Fruit fly (Drosophila melanogaster) Kc167 (cell line): ENCODE results near the gene CG43796.

ENCODE experiments used
- Myc ChIP-seq: fragments of >200 bp; optimal IDR thresholded peaks from 2 replicates; lab custom pipeline; 2017; ENCODE audit warnings: missing external identifiers
- Sin3A ChIP-seq: fragments of >200 bp; optimal IDR thresholded peaks from 2 replicates; lab custom pipeline; 2018; ENCODE audit warnings: missing external identifiers
- h ChIP-seq: fragments of >200 bp; optimal IDR thresholded peaks from 3 replicates; lab custom pipeline; 2018; ENCODE audit warnings: missing external identifiers
- insv ChIP-seq: fragments of >200 bp; optimal IDR thresholded peaks from 3 replicates; lab custom pipeline; 2018; ENCODE audit warnings: missing external identifiers
- psq ChIP-seq: fragments of >200 bp; optimal IDR thresholded peaks from 2 replicates; lab custom pipeline; 2017; ENCODE audit warnings: missing external identifiers
- ttk ChIP-seq: sonication (Bioruptor generic); optimal IDR thresholded peaks from 2 replicates; lab custom pipeline; 2017; ENCODE audit warnings: missing external identifiers

The CG43796 gene

DNA sequence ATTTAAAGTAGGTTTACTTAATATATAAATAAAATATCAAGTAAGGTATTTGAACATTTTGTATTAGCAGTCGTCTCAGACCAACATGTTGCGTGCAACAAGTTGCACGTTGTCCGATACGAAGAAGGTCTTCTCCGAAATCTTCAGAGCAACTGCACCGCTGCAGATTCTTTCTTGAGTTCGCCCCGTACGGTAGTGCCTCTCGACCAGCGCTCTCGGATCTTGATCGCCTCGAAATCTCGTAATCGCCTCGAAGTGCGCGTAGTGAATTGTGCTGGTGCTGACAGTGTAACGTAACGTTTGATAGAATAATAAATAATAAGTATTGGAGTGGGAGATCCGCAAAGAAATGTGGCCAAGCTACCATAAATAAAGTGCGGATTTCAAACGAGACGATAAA, 15.5 kb upstream of the CG43796 start, which contains the start of gene dachs:
dachs (plus strand) TSS at position 175 of the 400 bp plus-strand sequence.
- no peak for TF ChIP-seq ttk
- TF ChIP-seq Myc = no peak
- no peak for TF ChIP-seq insv (lab: Kevin White, UChicago)
- no peak for TF ChIP-seq Sin3A (lab: Kevin White, UChicago)
- no peak for TF ChIP-seq psq (lab: Kevin White, UChicago)
- no peak for TF ChIP-seq h (lab: Kevin White, UChicago)

dm6 chr2L:8468929-8469681, 13.1 kb upstream of the CG43796 start:
- no peak for TF ChIP-seq h (lab: Kevin White, UChicago)

dm6 chr2L:8471667-8472066, 10.5 kb upstream of the CG43796 start:
- TF ChIP-seq ttk (no peak), Sin3A (lab: Kevin White, UChicago) (no peak), psq (lab: Kevin White, UChicago) (no peak), h (lab: Kevin White, UChicago) (no peak), Myc (no peak)

dm6 chr2L:8473448-8473847, 8.7 kb upstream of the CG43796 start:
- no peak for TF ChIP-seq h (lab: Kevin White, UChicago)
- TF ChIP-seq Sin3A (lab: Kevin White, UChicago) = no peak
- TF ChIP-seq Myc = no peak

DNA sequence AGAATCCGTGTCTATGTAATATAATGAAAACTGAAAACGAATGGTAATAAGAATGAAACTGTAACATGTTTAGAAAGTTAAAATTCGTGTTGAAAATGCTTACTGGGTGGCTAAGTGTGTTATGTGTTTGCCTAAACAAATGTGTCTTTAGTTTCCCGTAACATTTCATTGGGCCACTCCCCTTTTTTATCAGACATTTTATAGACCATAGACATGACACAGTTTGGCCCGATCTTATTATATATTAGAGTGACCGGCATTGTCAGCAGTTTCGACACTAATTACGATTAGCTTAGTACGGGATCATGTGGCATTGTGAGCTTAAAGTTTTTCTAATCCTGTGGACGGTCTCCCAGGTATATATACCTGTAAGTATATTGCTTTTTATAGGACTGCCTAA, 5.1 kb upstream of the CG43796 start, which contains the start of gene CheA29a:
CheA29a (plus strand) TSS at position 301 of the 400 bp plus-strand sequence.
- TF ChIP-seq psq (lab: Kevin White, UChicago) = no peak

- TF ChIP-seq insv (lab: Kevin White, UChicago) (no peak), psq (lab: Kevin White, UChicago) (no peak), Myc (no peak), Sin3A (lab: Kevin White, UChicago) (no peak), h (lab: Kevin White, UChicago) (no peak), ttk (no peak)
Observed at dm6 chr2L:8477971-8478370, 4.2 kb upstream of the CG43796 start.

DNA sequence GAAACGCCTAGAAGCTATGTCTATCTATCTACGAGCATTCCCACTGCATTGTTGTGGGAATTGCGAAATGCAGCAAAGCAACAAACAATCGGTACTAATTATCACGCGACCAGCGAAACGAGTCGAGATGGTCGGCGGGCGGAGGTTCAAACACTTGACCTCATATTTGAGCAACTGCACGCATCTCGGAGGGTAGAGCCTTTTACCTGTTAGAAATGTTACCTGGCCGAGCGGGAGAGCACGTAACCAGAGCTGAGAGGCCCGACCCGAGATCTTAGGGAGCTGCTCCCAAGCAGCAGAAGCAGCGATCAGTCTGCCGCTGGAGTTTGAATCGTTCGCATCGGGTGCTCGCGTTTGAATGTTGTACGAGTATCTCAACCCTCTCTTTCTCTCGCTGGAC, 3.8 kb upstream of the CG43796 start:
- no peak for TF ChIP-seq ttk
- TF ChIP-seq Myc = no peak
- TF ChIP-seq insv (lab: Kevin White, UChicago) = no peak
- TF ChIP-seq h (lab: Kevin White, UChicago) = no peak
- TF ChIP-seq Sin3A (lab: Kevin White, UChicago) = no peak
- no peak for TF ChIP-seq psq (lab: Kevin White, UChicago)

DNA sequence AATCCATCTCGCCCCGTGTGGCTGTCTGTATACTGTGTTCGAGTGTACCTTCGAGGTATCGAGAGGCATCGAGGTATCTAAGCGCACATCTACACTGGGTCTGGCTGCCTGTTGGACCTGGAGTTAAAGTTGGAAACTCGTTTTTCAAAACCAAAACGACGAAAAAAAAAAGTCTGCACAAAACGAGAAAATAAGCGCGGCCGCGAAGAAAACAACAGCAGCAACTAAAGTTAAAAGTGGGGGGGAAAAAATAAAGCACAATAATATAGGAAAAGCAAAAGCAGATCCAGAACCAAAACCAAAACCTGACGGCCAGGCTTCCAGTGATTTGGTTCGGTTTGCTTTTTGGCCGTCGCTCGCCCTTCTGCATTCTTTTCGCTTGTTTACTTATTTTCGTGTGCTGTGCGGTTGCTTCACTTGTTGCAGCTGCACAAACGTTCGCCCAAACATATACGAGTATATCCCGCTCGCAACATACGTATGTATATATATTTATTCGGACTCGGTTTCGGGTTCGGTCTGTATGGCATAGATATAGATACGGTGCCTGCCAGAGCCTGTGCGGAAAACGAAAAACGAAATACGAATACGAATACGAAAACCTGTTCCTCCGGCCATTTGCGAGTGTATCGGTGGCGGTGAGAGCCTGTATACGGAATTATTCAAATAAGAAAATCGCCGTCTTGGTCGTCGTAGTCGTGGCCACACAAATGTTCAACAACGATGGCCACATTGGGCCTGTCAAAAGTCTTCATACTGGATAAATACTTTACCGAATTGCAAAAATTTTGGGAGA, 3.1 kb upstream of the CG43796 start:
- TF ChIP-seq Myc (no peak), insv (lab: Kevin White, UChicago) (no peak), Sin3A (lab: Kevin White, UChicago) (no peak), ttk (no peak), h (lab: Kevin White, UChicago) (no peak)

dm6 chr2L:8480825-8481224, 1.3 kb upstream of the CG43796 start:
- TF ChIP-seq Myc = no peak
- no peak for TF ChIP-seq psq (lab: Kevin White, UChicago)
- no peak for TF ChIP-seq h (lab: Kevin White, UChicago)

- TF ChIP-seq psq (lab: Kevin White, UChicago) (no peak), insv (lab: Kevin White, UChicago) (no peak), Myc (no peak), ttk (no peak), Sin3A (lab: Kevin White, UChicago) (no peak), h (lab: Kevin White, UChicago) (no peak)
Observed at dm6 chr2L:8485562-8485961, 3.4 kb downstream of the CG43796 start.

dm6 chr2L:8488735-8489134, 6.6 kb downstream of the CG43796 start, which contains the start of gene CG13088:
Gene CG13088, plus strand, starts transcription at chr2L:8488981.
- TF ChIP-seq insv (lab: Kevin White, UChicago) = no peak
- TF ChIP-seq psq (lab: Kevin White, UChicago) = no peak
- TF ChIP-seq Myc = no peak
- TF ChIP-seq ttk = no peak
- TF ChIP-seq Sin3A (lab: Kevin White, UChicago) = no peak
- TF ChIP-seq h (lab: Kevin White, UChicago) = no peak

dm6 chr2L:8490439-8490838, 8.3 kb downstream of the CG43796 start, which contains the start of gene CG43400:
Gene CG43400, plus strand, starts transcription at chr2L:8490739.
- TF ChIP-seq psq (lab: Kevin White, UChicago) (no peak), insv (lab: Kevin White, UChicago) (no peak), h (lab: Kevin White, UChicago) (no peak)

DNA sequence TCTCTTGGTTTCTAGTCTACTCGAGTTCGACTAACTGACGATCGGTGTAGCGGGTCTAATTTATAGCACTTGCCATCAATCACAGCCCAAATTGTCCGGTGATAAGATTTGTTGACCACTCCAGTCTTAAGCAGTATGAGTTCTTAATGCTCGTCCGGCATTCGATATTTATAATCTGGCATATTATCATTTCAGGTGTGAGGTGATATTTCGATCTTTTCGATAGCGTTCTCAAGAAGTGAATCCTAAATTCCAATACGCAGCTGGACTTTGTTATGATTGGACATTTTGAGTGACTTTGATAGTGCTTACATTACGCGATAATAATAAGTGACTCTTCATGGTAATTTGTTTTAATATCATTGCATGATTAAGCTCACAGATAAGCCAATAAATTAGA, 14.1 kb downstream of the CG43796 start, which contains the start of gene Bace:
Bace (minus strand) TSS at position 39 of the 400 bp plus-strand sequence.
- TF ChIP-seq psq (lab: Kevin White, UChicago) (no peak), h (lab: Kevin White, UChicago) (no peak), Sin3A (lab: Kevin White, UChicago) (no peak), Myc (no peak), ttk (no peak), insv (lab: Kevin White, UChicago) (no peak)
